Worm (Caenorhabditis elegans): ENCODE data around the gene B0545.4.

Gene B0545.4

DNA sequence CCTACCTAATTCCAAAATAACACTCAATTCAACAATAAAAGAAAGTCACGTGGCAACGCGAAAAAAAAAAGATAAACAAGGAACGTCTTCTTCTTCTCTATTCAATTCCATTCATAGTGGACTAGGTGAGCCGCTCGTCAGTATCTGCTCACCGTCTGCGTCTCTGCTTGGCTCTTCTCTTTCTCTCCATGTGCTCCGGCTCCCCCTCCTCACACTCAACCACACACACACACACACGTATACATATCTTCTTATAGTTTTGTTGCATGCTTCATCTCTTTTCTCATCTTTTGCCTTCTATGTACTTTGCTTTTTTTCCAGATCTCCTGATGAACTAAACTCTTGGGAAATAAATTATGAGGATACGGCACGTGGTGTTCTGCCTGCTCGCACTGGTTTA lies 22.9 kb upstream of the B0545.4 start, which contains the start of gene daf-1 (continued):
- TF ChIP-seq fkh-10 (GFP tag; optimal IDR thresholded peaks at IDR 0.05) = peak; percentile 46

DNA sequence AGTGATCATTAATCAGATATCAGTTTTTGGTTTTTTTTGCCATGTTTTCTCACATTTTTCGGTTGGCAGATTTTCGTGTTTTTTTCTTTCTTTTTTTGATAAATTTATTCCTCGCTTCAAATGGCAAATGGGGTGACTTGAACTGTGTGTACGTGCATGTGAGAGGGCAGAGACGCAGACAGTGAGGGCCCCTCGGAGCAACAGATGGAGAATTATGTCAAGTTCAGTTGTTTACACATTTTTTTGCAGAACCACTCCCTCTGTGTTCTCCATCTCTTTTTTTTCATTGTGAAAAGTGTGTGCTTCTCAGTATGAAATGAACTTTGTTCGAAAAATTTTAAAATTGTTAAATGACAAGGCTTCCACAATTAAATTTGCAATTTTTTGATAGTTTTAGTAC lies 20.9 kb upstream of the B0545.4 start:
- TF ChIP-seq Y105C5A.15 (GFP tag; IDR thresholded peaks at IDR 0.05) (no peak), hlh-11 (tag; optimal IDR thresholded peaks at IDR 0.05) (peak; percentile 18), hlh-30 (tag; optimal IDR thresholded peaks at IDR 0.05; ENCODE audit: insufficient read depth) (peak; percentile 34), nhr-6 (tag; optimal IDR thresholded peaks at IDR 0.05) (no peak), snpc-4 (tag; optimal IDR thresholded peaks at IDR 0.05) (no peak), daf-16 (GFP tag; optimal IDR thresholded peaks at IDR 0.05) (no peak), daf-16 (tag; optimal IDR thresholded peaks at IDR 0.05) (peak; percentile 46), nhr-48 (tag; optimal IDR thresholded peaks at IDR 0.05) (no peak), madf-9 (GFP tag; conservative IDR thresholded peaks at IDR 0.05) (no peak), mxl-2 (GFP tag; conservative IDR thresholded peaks at IDR 0.05) (no peak), Y5F2A.4 (GFP tag; optimal IDR thresholded peaks at IDR 0.05) (no peak), sdz-12 (GFP tag; optimal IDR thresholded peaks at IDR 0.05) (no peak), lsy-2 (tag; optimal IDR thresholded peaks at IDR 0.05) (peak in 1 of 2 experiments; percentile 9), mdl-1 (tag; optimal IDR thresholded peaks at IDR 0.05) (no peak), lin-39 (tag; optimal IDR thresholded peaks at IDR 0.05) (no peak)

DNA sequence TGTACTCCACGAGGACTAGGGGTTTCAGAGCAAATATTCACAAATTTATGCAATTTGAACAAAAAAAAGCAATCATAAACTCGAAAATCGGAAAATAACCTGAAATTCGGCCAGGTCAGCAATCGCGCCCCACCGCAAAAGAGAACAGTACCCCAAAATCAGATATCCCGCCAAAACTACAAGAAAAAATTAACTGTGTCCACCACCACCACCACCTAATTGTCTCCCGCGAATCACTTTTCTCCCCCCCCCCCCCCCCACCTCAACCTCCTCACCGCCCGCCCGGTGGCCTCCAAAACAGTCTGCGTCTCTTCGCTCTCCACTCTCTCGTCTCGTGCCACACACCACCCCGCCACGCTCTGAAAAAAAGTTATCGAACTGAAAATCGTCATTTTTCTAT lies 19.3 kb upstream of the B0545.4 start:
- TF ChIP-seq nhr-28 (tag; optimal IDR thresholded peaks at IDR 0.05) (no peak), hmg-1.1 (GFP tag; IDR thresholded peaks at IDR 0.05) (no peak), madf-9 (GFP tag; conservative IDR thresholded peaks at IDR 0.05) (no peak), nhr-77 (tag; optimal IDR thresholded peaks at IDR 0.05) (no peak), lin-38 (GFP tag; IDR thresholded peaks at IDR 0.05) (peak; percentile 53), saeg-2 (GFP tag; IDR thresholded peaks at IDR 0.05) (no peak), rbr-2 (tag; optimal IDR thresholded peaks at IDR 0.05) (no peak), lin-29 (GFP tag; IDR thresholded peaks at IDR 0.05) (no peak), nhr-102 (tag; optimal IDR thresholded peaks at IDR 0.05) (no peak), ceh-20 (GFP tag; IDR thresholded peaks at IDR 0.05) (no peak), unc-130 (GFP tag; optimal IDR thresholded peaks at IDR 0.05) (no peak), mxl-2 (GFP tag; conservative IDR thresholded peaks at IDR 0.05) (no peak), zip-2 (tag; optimal IDR thresholded peaks at IDR 0.05) (no peak), set-16 (GFP tag; IDR thresholded peaks at IDR 0.05) (peak; percentile 93), gei-8 (GFP tag; optimal IDR thresholded peaks at IDR 0.05) (no peak), vab-7 (GFP tag; IDR thresholded peaks at IDR 0.05) (no peak), mdt-29 (GFP tag; IDR thresholded peaks at IDR 0.05) (no peak), nhr-237 (tag; optimal IDR thresholded peaks at IDR 0.05) (no peak), mep-1 (tag; optimal IDR thresholded peaks at IDR 0.05) (no peak), snpc-1.2 (GFP tag; IDR thresholded peaks at IDR 0.05) (no peak), mxl-3 (GFP tag; optimal IDR thresholded peaks at IDR 0.05) (peak; percentile 22), ZK546.5 (tag; optimal IDR thresholded peaks at IDR 0.05) (no peak), R02D3.7 (tag; optimal IDR thresholded peaks at IDR 0.05) (no peak), F10B5.3 (tag; optimal IDR thresholded peaks at IDR 0.05) (no peak), hlh-30 (tag; optimal IDR thresholded peaks at IDR 0.05; ENCODE audit: insufficient read depth) (no peak), ceh-32 (tag; optimal IDR thresholded peaks at IDR 0.05; ENCODE audit: poor library complexity) (no peak), tag-97 (GFP tag; IDR thresholded peaks at IDR 0.05) (no peak), nhr-11 (tag; optimal IDR thresholded peaks at IDR 0.05) (no peak), mes-2 (tag; optimal IDR thresholded peaks at IDR 0.05; ENCODE audit: poor library complexity, severe bottlenecking) (peak; percentile 8), fkh-10 (GFP tag; optimal IDR thresholded peaks at IDR 0.05) (no peak), tra-1 (GFP tag; IDR thresholded peaks at IDR 0.05) (no peak), nhr-25 (tag; optimal IDR thresholded peaks at IDR 0.05; ENCODE audit: borderline replicate concordance, insufficient read depth) (no peak), arid-1 (GFP tag; conservative IDR thresholded peaks at IDR 0.05) (no peak), Y5F2A.4 (GFP tag; optimal IDR thresholded peaks at IDR 0.05) (no peak)
